Fruit fly (Drosophila melanogaster): Measurements from ENCODE around the gene Neb-cGP.

Neb-cGP gene

DNA sequence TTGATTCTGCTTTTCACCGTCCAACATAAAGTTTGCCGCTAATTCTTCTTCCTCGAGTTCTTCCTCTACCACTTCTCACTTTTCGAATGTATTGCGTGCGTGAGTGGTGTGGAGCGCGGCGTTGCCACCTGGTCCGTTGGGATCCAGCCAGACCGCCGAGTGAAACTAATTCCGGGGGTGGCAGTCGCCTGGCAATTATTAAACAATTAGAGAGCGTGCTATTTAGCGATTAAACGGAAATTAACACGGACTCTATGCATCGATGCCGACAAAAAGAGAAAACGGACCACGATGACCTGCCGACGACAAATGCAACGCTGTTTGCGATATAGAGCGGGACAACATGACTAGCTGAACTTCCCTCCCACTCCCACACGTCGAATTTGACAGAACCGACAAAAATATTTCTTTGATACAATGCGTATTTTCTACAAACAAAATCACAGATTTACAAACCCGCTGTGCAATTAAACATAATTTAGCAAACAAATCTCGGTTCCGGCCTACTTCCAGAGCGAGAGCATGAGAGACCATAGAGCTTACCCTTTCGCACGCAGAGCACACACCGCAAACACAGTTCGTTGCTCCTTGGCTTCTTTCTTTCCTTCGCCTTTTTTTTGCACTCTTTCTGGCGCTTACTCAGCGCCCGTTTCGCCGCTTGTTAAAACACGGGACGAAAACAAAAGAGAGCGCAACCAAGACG is 13.1 kb downstream of the Neb-cGP start, which contains the start of gene CG2889 (continued):
- TF ChIP-seq CG18764 (GFP tag; optimal IDR thresholded peaks at IDR 0.05) (no peak), tin (GFP tag; optimal IDR thresholded peaks at IDR 0.05) (no peak), ems (GFP tag; optimal IDR thresholded peaks at IDR 0.05) (no peak), crol (GFP tag; IDR thresholded peaks at IDR 0.05) (no peak), Dp (GFP tag; optimal IDR thresholded peaks at IDR 0.05) (peak; percentile 28), ttk (GFP tag; IDR thresholded peaks at IDR 0.05) (0 out of 2 replicates have a peak, but pooled peaks have one; percentile 29), Stat92E (GFP tag; optimal IDR thresholded peaks at IDR 0.05) (no peak), CG7987 (GFP tag; optimal IDR thresholded peaks at IDR 0.05) (no peak), gce (GFP tag; IDR thresholded peaks at IDR 0.05) (no peak), CG18011 (GFP tag; optimal IDR thresholded peaks at IDR 0.05) (no peak), Eip74EF (GFP tag; optimal IDR thresholded peaks at IDR 0.05) (no peak), CG32532 (GFP tag; IDR thresholded peaks at IDR 0.05) (peak; percentile 32; the same call in 1 of the 2 replicates), CG18476 (GFP tag; optimal IDR thresholded peaks at IDR 0.05) (no peak), sqz (GFP tag; optimal IDR thresholded peaks at IDR 0.05) (no peak), CG7357 (GFP tag; IDR thresholded peaks at IDR 0.05) (no peak), Myb (GFP tag; optimal IDR thresholded peaks at IDR 0.05) (peak; percentile 38), vnd (GFP tag; IDR thresholded peaks at IDR 0.05; ENCODE audit: partially characterized antibody) (no peak), CG12391 (tag; optimal IDR thresholded peaks at IDR 0.05) (peak; percentile 8), CG31388 (GFP tag; optimal IDR thresholded peaks at IDR 0.05) (no peak), dpn (GFP tag; optimal IDR thresholded peaks at IDR 0.05) (peak in 1 of 2 experiments; percentile 37), HLH4C (GFP tag; IDR thresholded peaks at IDR 0.05; ENCODE audit: partially characterized antibody) (0 out of 3 replicates have a peak, but pooled peaks have one; percentile 42), CG12659 (GFP tag; optimal IDR thresholded peaks at IDR 0.05) (peak; percentile 43), CG15601 (tag; optimal IDR thresholded peaks at IDR 0.05) (no peak), onecut (GFP tag; IDR thresholded peaks at IDR 0.05) (no peak), CG31365 (tag; optimal IDR thresholded peaks at IDR 0.05) (no peak), CG5245 (GFP tag; optimal IDR thresholded peaks at IDR 0.05) (no peak), al (GFP tag; IDR thresholded peaks at IDR 0.05) (no peak), D19A (tag; optimal IDR thresholded peaks at IDR 0.05) (no peak), CG15269 (tag; optimal IDR thresholded peaks at IDR 0.05) (no peak), croc (GFP tag; conservative IDR thresholded peaks at IDR 0.05) (no peak), peb (GFP tag; IDR thresholded peaks at IDR 0.05) (no peak), Fer3 (tag; optimal IDR thresholded peaks at IDR 0.05) (no peak), CG14014 (GFP tag; IDR thresholded peaks at IDR 0.05) (no peak), Vsx1 (GFP tag; optimal IDR thresholded peaks at IDR 0.05) (no peak), Chrac-16 (GFP tag; optimal IDR thresholded peaks at IDR 0.05) (peak; percentile 20), danr (GFP tag; IDR thresholded peaks at IDR 0.05) (no peak), Dek (tag; optimal IDR thresholded peaks at IDR 0.05) (no peak), Sox102F (GFP tag; optimal IDR thresholded peaks at IDR 0.05) (no peak), dati (GFP tag; IDR thresholded peaks at IDR 0.05) (no peak), zen2 (GFP tag; IDR thresholded peaks at IDR 0.05; ENCODE audit: partially characterized antibody) (no peak), CG9797 (GFP tag; optimal IDR thresholded peaks at IDR 0.05) (peak; percentile 13), org-1 (GFP tag; optimal IDR thresholded peaks at IDR 0.05) (no peak), CG43689 (GFP tag; IDR thresholded peaks at IDR 0.05) (no peak), Adf1 (GFP tag; IDR thresholded peaks at IDR 0.05) (no peak), CG11093 (GFP tag; IDR thresholded peaks at IDR 0.05) (no peak), tap (tag; optimal IDR thresholded peaks at IDR 0.05) (no peak), Ssrp (tag; optimal IDR thresholded peaks at IDR 0.05) (no peak), Sox100B (GFP tag; optimal IDR thresholded peaks at IDR 0.05) (no peak), sna (GFP tag; IDR thresholded peaks at IDR 0.05; ENCODE audit: partially characterized antibody) (0 out of 2 replicates have a peak, but pooled peaks have one; percentile 49)
